Fruit fly (Drosophila melanogaster) whole organism, prepupa: ENCODE measurements around the gene Drs.

ENCODE experiments used
- Blimp-1 ChIP-seq: fragments of 200-800 bp; sonication (Bioruptor generic); optimal IDR thresholded peaks from 3 replicates; lab custom pipeline; 2017; ENCODE audit warnings: missing biosample characterization, missing genetic modification characterization, mild to moderate bottlenecking, moderate library complexity, missing genetic modification reagents
- CG10631 ChIP-seq: fragments of 200-800 bp; sonication (Bioruptor generic); optimal IDR thresholded peaks from 2 replicates; lab custom pipeline; 2016; ENCODE audit warnings: missing biosample characterization, missing genetic modification characterization
- CG10669 ChIP-seq: fragments of 200-800 bp; sonication (Bioruptor generic); optimal IDR thresholded peaks from 3 replicates; lab custom pipeline; 2018; ENCODE audit warnings: missing biosample characterization, mild to moderate bottlenecking, missing genetic modification characterization, moderate library complexity
- CG11762 ChIP-seq: fragments of 200-800 bp; sonication (Bioruptor generic); optimal IDR thresholded peaks from 3 replicates; lab custom pipeline; 2016; ENCODE audit warnings: missing biosample characterization, missing genetic modification characterization; ENCODE audit not compliant: insufficient read depth
- CG11902 ChIP-seq: fragments of 200-800 bp; sonication (Bioruptor generic); optimal IDR thresholded peaks from 3 replicates; lab custom pipeline; 2016; ENCODE audit warnings: missing biosample characterization, missing genetic modification characterization
- CG1621 ChIP-seq: fragments of 200-800 bp; sonication (Bioruptor generic); optimal IDR thresholded peaks from 3 replicates; lab custom pipeline; 2018; ENCODE audit warnings: missing biosample characterization, mild to moderate bottlenecking, missing genetic modification characterization
- CG34406 ChIP-seq: fragments of 200-800 bp; sonication (Bioruptor generic); optimal IDR thresholded peaks from 3 replicates; lab custom pipeline; 2016; ENCODE audit warnings: missing biosample characterization, missing genetic modification characterization
- CG3919 ChIP-seq: fragments of 200-800 bp; sonication (Bioruptor generic); optimal IDR thresholded peaks from 3 replicates; lab custom pipeline; 2016; ENCODE audit warnings: missing biosample characterization, missing genetic modification characterization
- CG6163 ChIP-seq: fragments of 200-800 bp; sonication (Bioruptor generic); IDR thresholded peaks from 3 replicates; pipeline ENCODE4 v1.3.6; 2022; ENCODE audit warnings: missing biosample characterization, missing genetic modification characterization
- CG6276 ChIP-seq: fragments of 200-800 bp; sonication (Bioruptor generic); optimal IDR thresholded peaks from 2 replicates; lab custom pipeline; 2017; ENCODE audit warnings: missing biosample characterization, mild to moderate bottlenecking, missing genetic modification characterization
- CG6792 ChIP-seq: fragments of 200-800 bp; sonication (Bioruptor generic); optimal IDR thresholded peaks from 3 replicates; lab custom pipeline; 2016; ENCODE audit warnings: missing biosample characterization, missing genetic modification characterization
- CG6854 ChIP-seq: fragments of 200-800 bp; sonication (Bioruptor generic); optimal IDR thresholded peaks from 2 replicates; lab custom pipeline; 2017; ENCODE audit warnings: missing biosample characterization, mild to moderate bottlenecking, missing genetic modification characterization
- CG8119 ChIP-seq: fragments of 200-800 bp; sonication (Bioruptor generic); IDR thresholded peaks from 3 replicates; pipeline ENCODE4 v1.3.6; 2022; ENCODE audit warnings: missing biosample characterization, missing genetic modification characterization
- CG8319 ChIP-seq: fragments of 200-800 bp; sonication (Bioruptor generic); optimal IDR thresholded peaks from 3 replicates; lab custom pipeline; 2016; ENCODE audit warnings: missing biosample characterization, missing genetic modification characterization
- Eip78C ChIP-seq: fragments of 200-800 bp; sonication (Bioruptor generic); peaks from one replicate; lab custom pipeline; 2016; ENCODE audit warnings: missing biosample characterization, missing genetic modification characterization
- Ets96B ChIP-seq: fragments of 200-800 bp; optimal IDR thresholded peaks from 2 replicates; lab custom pipeline; 2019; ENCODE audit warnings: missing biosample characterization, mild to moderate bottlenecking, missing genetic modification characterization, moderate library complexity
- Lpt ChIP-seq: fragments of 200-800 bp; sonication (Bioruptor generic); optimal IDR thresholded peaks from 3 replicates; lab custom pipeline; 2016; ENCODE audit warnings: missing biosample characterization, missing genetic modification characterization
- OdsH ChIP-seq: fragments of 200-800 bp; sonication (Bioruptor generic); optimal IDR thresholded peaks from 3 replicates; lab custom pipeline; 2016; ENCODE audit warnings: missing biosample characterization, missing genetic modification characterization
- Sox14 ChIP-seq: fragments of 200-800 bp; sonication (Bioruptor generic); optimal IDR thresholded peaks from 3 replicates; lab custom pipeline; 2016; ENCODE audit warnings: missing biosample characterization, missing genetic modification characterization
- achi ChIP-seq: fragments of 200-800 bp; sonication (Bioruptor generic); optimal IDR thresholded peaks from 3 replicates; lab custom pipeline; 2016; ENCODE audit warnings: missing biosample characterization, missing genetic modification characterization
- acj6 ChIP-seq: fragments of 200-800 bp; sonication (Bioruptor generic); optimal IDR thresholded peaks from 3 replicates; lab custom pipeline; 2016; ENCODE audit warnings: missing biosample characterization, missing genetic modification characterization
- cyc ChIP-seq: fragments of 200-800 bp; sonication (Bioruptor generic); optimal IDR thresholded peaks from 3 replicates; lab custom pipeline; 2016; ENCODE audit warnings: missing biosample characterization, missing genetic modification characterization
- dsx ChIP-seq: fragments of 200-800 bp; optimal IDR thresholded peaks from 3 replicates; lab custom pipeline; 2019; ENCODE audit warnings: missing biosample characterization, mild to moderate bottlenecking, missing genetic modification characterization, moderate library complexity; ENCODE audit not compliant: poor library complexity, severe bottlenecking
- eg ChIP-seq: fragments of 200-800 bp; sonication (Bioruptor generic); IDR thresholded peaks from 3 replicates; pipeline ENCODE4 v1.3.6; 2022; ENCODE audit warnings: missing biosample characterization, missing genetic modification characterization
- esn ChIP-seq: fragments of 200-800 bp; sonication (Bioruptor generic); optimal IDR thresholded peaks from 2 replicates; lab custom pipeline; 2016; ENCODE audit warnings: missing biosample characterization, mild to moderate bottlenecking, missing genetic modification characterization, moderate library complexity
- fd85E ChIP-seq: fragments of 200-800 bp; sonication (Bioruptor generic); optimal IDR thresholded peaks from 3 replicates; lab custom pipeline; 2016; ENCODE audit warnings: missing biosample characterization, missing genetic modification characterization
- fkh ChIP-seq: fragments of 200-800 bp; sonication (Bioruptor generic); optimal IDR thresholded peaks from 3 replicates; lab custom pipeline; 2017; ENCODE audit warnings: missing biosample characterization, mild to moderate bottlenecking, missing genetic modification characterization, moderate library complexity
- lz ChIP-seq: fragments of 200-800 bp; sonication (Bioruptor generic); optimal IDR thresholded peaks from 3 replicates; lab custom pipeline; 2016; ENCODE audit warnings: missing biosample characterization, missing genetic modification characterization
- net ChIP-seq: fragments of 200-800 bp; sonication (Bioruptor generic); optimal IDR thresholded peaks from 3 replicates; lab custom pipeline; 2016; ENCODE audit warnings: missing biosample characterization, missing genetic modification characterization
- pdm3 ChIP-seq: fragments of 200-800 bp; sonication (Bioruptor generic); optimal IDR thresholded peaks from 3 replicates; lab custom pipeline; 2016; ENCODE audit warnings: missing biosample characterization, missing genetic modification characterization
- svp ChIP-seq: fragments of 200-800 bp; sonication (Bioruptor generic); peaks from one replicate; lab custom pipeline; 2016; ENCODE audit warnings: missing biosample characterization, missing genetic modification characterization
- topi ChIP-seq: fragments of 200-800 bp; sonication (Bioruptor generic); optimal IDR thresholded peaks from 3 replicates; lab custom pipeline; 2016; ENCODE audit warnings: missing biosample characterization, missing genetic modification characterization

The Drs gene

DNA sequence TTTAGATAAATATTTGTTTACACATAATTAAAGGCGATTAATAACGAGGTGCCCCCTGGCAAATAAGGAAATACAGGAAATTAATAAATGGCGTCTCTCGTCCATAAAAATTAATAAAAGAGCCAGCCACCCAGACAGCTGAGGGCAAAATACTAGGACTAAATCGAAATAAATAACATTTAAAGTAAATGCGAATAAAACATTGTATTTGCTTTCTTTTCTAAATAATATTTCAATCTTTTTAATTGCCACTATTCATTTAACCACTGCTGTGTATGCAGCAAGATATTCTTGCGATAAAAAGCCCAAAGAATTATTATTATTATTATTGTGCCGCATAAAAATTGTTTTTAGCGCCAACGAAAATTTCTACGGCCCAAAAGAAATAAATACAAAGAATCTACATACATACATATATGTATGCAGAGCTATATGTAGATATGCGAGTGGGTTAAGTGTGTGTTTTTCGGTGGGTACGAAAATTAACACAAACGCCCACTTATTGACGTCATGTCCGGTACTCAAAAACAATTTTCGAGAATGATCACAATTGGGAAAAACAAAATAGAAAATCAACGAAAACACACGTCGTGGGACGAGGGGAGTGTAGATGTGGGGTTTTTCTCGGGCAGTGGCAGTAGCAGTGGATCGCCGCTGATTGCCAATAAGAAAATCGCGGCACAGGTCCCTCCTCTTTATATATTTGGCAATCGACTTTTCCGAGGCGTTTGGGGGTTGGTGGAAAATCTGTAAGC, 37.1 kb downstream of the Drs start (continued):
- TF ChIP-seq Sox14 (GFP tag; lab: Kevin White, UChicago) (no peak), OdsH (GFP tag; lab: Kevin White, UChicago) (no peak), cyc (GFP tag; lab: Kevin White, UChicago) (peak; percentile 15), fd85E (no peak), CG6854 (GFP tag; lab: Kevin White, UChicago) (no peak), achi (GFP tag; lab: Kevin White, UChicago) (no peak), Ets96B (tag; lab: Kevin White, UChicago) (no peak), Eip78C (peak; percentile 54), Lpt (GFP tag; lab: Kevin White, UChicago) (no peak)

DNA sequence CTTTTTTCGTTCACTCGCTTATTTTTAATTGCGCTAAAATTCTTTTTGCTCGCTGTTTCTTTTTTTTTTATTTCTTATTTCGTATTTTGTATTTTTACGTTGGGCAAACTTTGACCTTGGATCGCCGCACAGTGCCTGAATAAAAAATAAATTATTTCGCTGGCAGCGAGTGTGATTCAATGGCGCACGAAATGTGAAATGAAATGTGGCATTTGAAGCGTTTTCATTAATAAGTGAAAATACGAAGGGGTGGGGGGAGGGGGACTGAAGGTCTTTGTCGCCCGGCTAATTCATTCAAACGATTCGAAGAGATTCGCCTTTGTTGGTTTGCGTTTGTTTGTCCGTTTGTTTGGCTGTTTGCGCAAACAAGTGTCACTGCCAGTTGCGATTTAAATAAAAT, 38.1 kb downstream of the Drs start:
- TF ChIP-seq eg: no peak
- no peak for TF ChIP-seq topi (GFP tag; lab: Kevin White, UChicago)
- TF ChIP-seq svp (GFP tag; lab: Kevin White, UChicago): peak; percentile 59

DNA sequence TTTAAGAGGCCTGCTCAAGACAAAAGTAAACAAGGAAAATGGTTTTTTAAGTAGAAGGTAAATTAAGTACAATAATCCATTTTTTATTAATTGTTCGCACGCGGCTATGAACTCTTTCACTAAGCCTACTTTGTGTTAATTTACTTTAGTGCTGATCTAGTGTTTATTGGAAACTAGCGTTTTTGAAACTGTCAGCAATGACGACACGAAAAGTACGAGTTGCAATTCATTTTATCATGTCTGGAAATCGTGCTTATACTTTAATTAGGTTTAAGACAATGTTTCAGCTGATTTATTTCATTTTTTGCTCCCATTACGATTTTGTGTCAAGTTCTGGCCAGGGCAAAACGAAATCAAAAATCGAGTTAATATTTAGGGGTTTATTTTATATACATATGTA, 38.9 kb downstream of the Drs start:
- no peak for TF ChIP-seq CG10631 (GFP tag; lab: Kevin White, UChicago)
- peak; percentile 48 for TF ChIP-seq Eip78C
- no peak for TF ChIP-seq CG34406 (GFP tag; lab: Kevin White, UChicago)
- no peak for TF ChIP-seq Blimp-1
- TF ChIP-seq topi (GFP tag; lab: Kevin White, UChicago): no peak
- TF ChIP-seq acj6 (GFP tag; lab: Kevin White, UChicago): no peak
- TF ChIP-seq pdm3 (GFP tag; lab: Kevin White, UChicago): no peak
- TF ChIP-seq CG8119 (GFP tag; lab: Robert Waterston, UW): no peak
- TF ChIP-seq CG11762: no peak

DNA sequence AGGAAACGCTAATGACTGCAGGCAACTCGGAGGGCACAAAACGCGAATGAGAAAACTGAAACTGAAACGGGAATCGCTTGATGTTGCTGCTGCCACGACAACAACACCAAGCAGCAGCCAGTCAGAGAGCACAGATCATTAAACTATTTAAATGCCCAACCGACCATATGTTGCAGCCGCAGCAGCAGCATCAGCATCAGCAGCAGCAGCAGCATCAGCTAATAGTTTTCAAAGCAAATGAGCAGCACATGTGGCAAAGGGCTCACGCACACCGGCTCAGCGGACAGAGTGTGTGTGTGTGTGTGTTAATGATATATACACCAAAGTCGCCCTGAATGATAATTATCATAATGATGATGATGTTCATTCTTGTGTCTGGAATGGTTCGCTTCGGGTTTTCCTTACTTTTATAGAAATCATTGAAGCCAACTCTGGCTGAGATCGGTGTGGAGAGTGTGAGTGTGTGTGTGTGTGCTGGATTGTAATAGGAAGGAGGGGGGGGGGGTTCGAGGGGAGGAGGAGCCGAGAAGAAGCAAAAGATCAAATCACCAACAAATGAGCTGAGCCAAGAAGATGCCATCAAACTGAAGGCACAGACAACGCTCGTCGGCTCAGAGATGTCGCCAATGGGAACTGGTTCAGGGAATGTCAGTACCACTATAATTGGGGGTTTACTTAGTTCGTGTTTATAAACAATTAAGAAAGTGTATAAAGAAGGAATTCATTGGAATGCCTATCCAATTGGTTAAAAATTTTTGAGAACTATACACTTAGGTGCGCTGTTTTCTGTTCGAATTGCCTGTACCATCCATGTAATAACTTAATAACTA, 39.7 kb downstream of the Drs start:
- TF ChIP-seq CG3919 (GFP tag; lab: Kevin White, UChicago) (no peak), CG6792 (GFP tag; lab: Kevin White, UChicago) (no peak), net (GFP tag; lab: Kevin White, UChicago) (peak; percentile 6), CG10669 (no peak)

DNA sequence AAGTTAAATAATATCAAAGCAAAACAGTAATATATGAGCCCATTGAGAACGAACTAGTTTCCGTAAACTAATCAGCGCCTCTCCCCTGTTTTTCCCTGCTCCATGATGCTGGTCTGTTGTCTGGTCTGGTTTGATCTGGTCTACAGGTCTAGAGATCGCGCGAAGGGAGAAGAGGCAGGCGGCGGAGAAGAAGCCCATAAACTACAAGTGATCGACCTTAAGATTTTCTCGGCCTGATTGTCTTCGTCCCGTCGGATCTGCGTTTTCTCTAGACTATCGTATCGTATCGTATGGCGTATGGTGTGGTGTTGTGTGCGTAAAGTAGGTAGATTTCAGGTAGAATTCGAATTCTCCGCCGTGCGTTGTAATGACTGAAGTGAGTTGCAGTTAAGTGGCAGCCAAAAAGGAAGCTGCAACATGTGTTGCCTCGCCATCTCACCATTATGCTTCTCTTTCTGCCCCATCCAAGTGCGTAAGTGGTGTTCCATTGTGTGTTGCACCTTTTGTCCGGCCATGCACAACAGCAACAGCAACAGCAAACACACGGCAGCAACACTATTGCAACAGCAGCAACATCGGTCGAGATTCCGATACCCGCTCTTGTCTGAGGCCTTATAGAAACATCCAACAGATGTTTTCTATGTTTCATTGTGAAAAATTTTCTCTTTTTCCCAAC, 40.4 kb downstream of the Drs start:
- TF ChIP-seq CG8319 (GFP tag; lab: Kevin White, UChicago) (no peak), cyc (GFP tag; lab: Kevin White, UChicago) (no peak), dsx (peak; percentile 48), CG1621 (tag; lab: Kevin White, UChicago) (peak; percentile 25), esn (GFP tag; lab: Kevin White, UChicago) (no peak), Eip78C (peak; percentile 6)

DNA sequence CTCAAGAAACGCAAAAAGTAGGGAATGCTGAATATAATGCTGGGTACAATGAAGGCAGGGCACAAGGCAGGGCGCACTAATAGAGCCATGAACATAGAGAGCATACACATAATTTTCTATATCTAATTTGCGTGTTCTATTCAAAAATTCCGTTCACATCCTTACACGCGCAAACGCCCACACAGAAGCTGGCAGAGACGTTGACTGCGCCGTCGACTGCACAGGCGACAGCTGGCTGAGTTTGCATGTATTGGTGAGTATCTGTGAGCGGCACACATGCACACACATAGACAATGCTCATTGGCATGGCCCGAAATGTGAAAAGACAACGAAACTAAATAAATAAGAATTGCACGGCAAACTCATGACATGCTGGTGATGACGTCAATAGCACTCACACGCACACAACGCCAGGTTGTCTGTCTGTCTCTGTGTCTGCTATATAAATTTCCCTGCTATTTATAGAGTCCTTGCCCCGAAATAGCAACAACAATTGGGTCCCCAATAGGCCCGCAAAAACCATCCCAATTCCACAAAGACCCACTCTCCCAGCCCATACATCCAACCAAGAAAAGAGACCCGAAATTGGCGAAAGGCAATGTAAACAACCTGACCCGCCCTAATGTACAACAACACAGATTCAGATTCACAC, 41.7 kb downstream of the Drs start:
- TF ChIP-seq fkh (GFP tag; lab: Kevin White, UChicago): peak; percentile 19
- no peak for TF ChIP-seq CG6276 (GFP tag; lab: Kevin White, UChicago)
- no peak for TF ChIP-seq CG6163 (GFP tag; lab: Robert Waterston, UW)
- TF ChIP-seq lz: no peak
- no peak for TF ChIP-seq CG11902 (GFP tag; lab: Kevin White, UChicago)
